Worm (Caenorhabditis elegans) whole organism, young adult: ENCODE measurements around the gene T20D3.6.

Experiments used
- B0336.3 ChIP-seq: fragments of 200-800 bp; sonication (Bioruptor generic); IDR thresholded peaks from 2 replicates; pipeline ENCODE4 v1.3.6; 2022; ENCODE audit warnings: missing genetic modification characterization, missing compliant biosample characterization
- D2030.7 ChIP-seq: fragments of 200-800 bp; sonication (Bioruptor generic); IDR thresholded peaks from 2 replicates; pipeline ENCODE4 v1.3.6; 2022; ENCODE audit warnings: missing genetic modification reagents, missing genetic modification characterization, missing compliant biosample characterization
- F22D6.2 ChIP-seq: sonication (generic microtip); optimal IDR thresholded peaks from 2 replicates; lab custom pipeline; 2016; ENCODE audit warnings: mild to moderate bottlenecking, missing genetic modification characterization, missing compliant biosample characterization
- F52B5.7 ChIP-seq: sonication (generic microtip); optimal IDR thresholded peaks from 2 replicates; lab custom pipeline; 2016; ENCODE audit warnings: mild to moderate bottlenecking, missing genetic modification characterization, missing compliant biosample characterization
- F55B11.4 ChIP-seq: sonication (generic microtip); optimal IDR thresholded peaks from 2 replicates; lab custom pipeline; 2016; ENCODE audit warnings: missing compliant biosample characterization, missing genetic modification characterization, borderline replicate concordance; ENCODE audit not compliant: insufficient read depth
- K12H6.12 ChIP-seq: fragments of 200-800 bp; sonication (Bioruptor generic); optimal IDR thresholded peaks from 2 replicates; lab custom pipeline; 2018; ENCODE audit warnings: mild to moderate bottlenecking, missing genetic modification characterization, missing compliant biosample characterization
- T07F8.4 ChIP-seq: sonication (generic microtip); optimal IDR thresholded peaks from 2 replicates; lab custom pipeline; 2016; ENCODE audit warnings: mild to moderate bottlenecking, missing genetic modification characterization, moderate library complexity, missing compliant biosample characterization
- Y53G8AR.9 ChIP-seq: fragments of 200-800 bp; sonication (Bioruptor generic); conservative IDR thresholded peaks from 2 replicates; pipeline ENCODE4 v1.3.6; 2022; ENCODE audit warnings: missing genetic modification reagents, missing genetic modification characterization, missing compliant biosample characterization
- ama-1 ChIP-seq, 3 experiments: fragments of 150-350 bp in 1 of 3; sonication (generic microtip) in 2 of 3; optimal IDR thresholded peaks; 2 replicates each; lab custom pipeline; 2014 to 2018; ENCODE audit warnings: missing biosample characterization in 2 of 3, missing genetic modification characterization in 2 of 3, missing genetic modification reagents in 2 of 3
- bed-1 ChIP-seq: fragments of 200-800 bp; sonication (Bioruptor generic); IDR thresholded peaks from 2 replicates; pipeline ENCODE4 v1.3.6; 2022; ENCODE audit warnings: missing genetic modification reagents, missing genetic modification characterization, missing compliant biosample characterization
- cebp-1 ChIP-seq, 2 experiments: fragments of 200-800 bp in 1 of 2; sonication (Bioruptor generic) in 1 of 2; sonication (generic microtip) in 1 of 2; IDR thresholded peaks in 1 of 2; optimal IDR thresholded peaks in 1 of 2; 2 replicates each; pipeline versions ENCODE4 v1.3.6 to Lab custom; 2017 to 2022; ENCODE audit warnings: missing compliant biosample characterization in 2 of 2, missing genetic modification characterization in 2 of 2, mild to moderate bottlenecking in 1 of 2, missing genetic modification reagents in 1 of 2, moderate library complexity in 1 of 2
- ceh-40 ChIP-seq: fragments of 200-800 bp; sonication (Bioruptor generic); IDR thresholded peaks from 2 replicates; pipeline ENCODE4 v1.3.6; 2022; ENCODE audit warnings: missing genetic modification characterization, missing compliant biosample characterization
- fkh-3 ChIP-seq: sonication (generic microtip); optimal IDR thresholded peaks from 2 replicates; lab custom pipeline; 2016; ENCODE audit warnings: mild to moderate bottlenecking, missing genetic modification characterization, missing compliant biosample characterization
- him-1 ChIP-seq: sonication (generic microtip); optimal IDR thresholded peaks from 2 replicates; lab custom pipeline; 2016; ENCODE audit warnings: missing genotype, missing genetic modification reagents, missing genetic modification characterization, missing compliant biosample characterization
- hrde-1 ChIP-seq: sonication (generic microtip); optimal IDR thresholded peaks from 2 replicates; lab custom pipeline; 2016; ENCODE audit warnings: missing genetic modification characterization, mild to moderate bottlenecking, missing compliant biosample characterization, moderate library complexity, missing genotype, missing genetic modification reagents, borderline replicate concordance
- let-526 ChIP-seq: fragments of 200-800 bp; sonication (Bioruptor generic); IDR thresholded peaks from 2 replicates; pipeline ENCODE4 v1.3.6; 2022; ENCODE audit warnings: missing genetic modification reagents, missing genetic modification characterization, missing compliant biosample characterization
- let-607 ChIP-seq, 2 experiments: fragments of 200-800 bp in 1 of 2; sonication (Bioruptor generic) in 1 of 2; sonication (generic microtip) in 1 of 2; optimal IDR thresholded peaks; 2 replicates each; lab custom pipeline; 2016 to 2018; ENCODE audit warnings: mild to moderate bottlenecking in 2 of 2, missing compliant biosample characterization in 2 of 2, missing genetic modification characterization in 2 of 2, moderate library complexity in 2 of 2, missing genotype in 1 of 2
- lin-26 ChIP-seq: fragments of 200-800 bp; sonication (Bioruptor generic); IDR thresholded peaks from 2 replicates; pipeline ENCODE4 v1.3.6; 2022; ENCODE audit warnings: missing genetic modification reagents, missing genetic modification characterization, missing compliant biosample characterization
- lin-35 ChIP-seq, 3 experiments: fragments of 150-350 bp in 2 of 3; sonication (generic microtip) in 1 of 3; optimal IDR thresholded peaks; 2 replicates each; lab custom pipeline; 2014 to 2018; ENCODE audit warnings: missing biosample characterization in 3 of 3, missing genetic modification characterization in 3 of 3, missing genetic modification reagents in 3 of 3
- madf-10 ChIP-seq: sonication (generic microtip); optimal IDR thresholded peaks from 2 replicates; lab custom pipeline; 2016; ENCODE audit warnings: mild to moderate bottlenecking, missing genetic modification characterization, missing compliant biosample characterization
- madf-3 ChIP-seq: fragments of 200-800 bp; sonication (Bioruptor generic); IDR thresholded peaks from 2 replicates; pipeline ENCODE4 v1.3.6; 2022; ENCODE audit warnings: missing genetic modification reagents, missing genetic modification characterization, missing compliant biosample characterization
- mel-28 ChIP-seq: sonication (generic microtip); optimal IDR thresholded peaks from 2 replicates; lab custom pipeline; 2016; ENCODE audit warnings: borderline replicate concordance, mild to moderate bottlenecking, missing genetic modification characterization, missing compliant biosample characterization
- mes-4 ChIP-seq: sonication (generic microtip); optimal IDR thresholded peaks from 2 replicates; lab custom pipeline; 2016; ENCODE audit warnings: missing genotype, missing genetic modification characterization, missing compliant biosample characterization
- nfya-1 ChIP-seq: sonication (generic microtip); optimal IDR thresholded peaks from 2 replicates; lab custom pipeline; 2017; ENCODE audit warnings: antibody characterized with exemption, missing compliant biosample characterization, missing genetic modification characterization, borderline replicate concordance; ENCODE audit not compliant: insufficient read depth
- nhr-120 ChIP-seq: fragments of 200-800 bp; sonication (Bioruptor generic); IDR thresholded peaks from 2 replicates; pipeline ENCODE4 v1.3.6; 2022; ENCODE audit warnings: missing genetic modification characterization, missing compliant biosample characterization
- nhr-80 ChIP-seq: sonication (generic microtip); optimal IDR thresholded peaks from 2 replicates; lab custom pipeline; 2016; ENCODE audit warnings: missing genetic modification characterization, missing compliant biosample characterization
- nhr-90 ChIP-seq: sonication (generic microtip); optimal IDR thresholded peaks from 2 replicates; lab custom pipeline; 2016; ENCODE audit warnings: missing genotype, mild to moderate bottlenecking, missing genetic modification characterization, missing compliant biosample characterization
- rpc-1 ChIP-seq, 2 experiments: fragments of 150-350 bp in 1 of 2; sonication (generic microtip) in 1 of 2; optimal IDR thresholded peaks; 2 replicates each; lab custom pipeline; 2014 to 2018; ENCODE audit warnings: missing biosample characterization in 1 of 2, missing genetic modification characterization in 1 of 2, missing genetic modification reagents in 1 of 2, missing genotype in 1 of 2
- snpc-1.1 ChIP-seq: sonication (generic microtip); optimal IDR thresholded peaks from 2 replicates; lab custom pipeline; 2017; ENCODE audit warnings: missing genetic modification characterization, mild to moderate bottlenecking, missing compliant biosample characterization, antibody characterized with exemption, moderate library complexity, missing genotype, missing genetic modification reagents; ENCODE audit not compliant: insufficient read depth
- unc-130 ChIP-seq: sonication (generic microtip); optimal IDR thresholded peaks from 2 replicates; lab custom pipeline; 2016; ENCODE audit warnings: missing genetic modification reagents, missing genetic modification characterization, missing compliant biosample characterization
- unc-62 ChIP-seq: fragments of 150-350 bp; optimal IDR thresholded peaks from 2 replicates; lab custom pipeline; 2014; ENCODE audit warnings: missing biosample characterization, missing genetic modification reagents, missing genetic modification characterization
- xnd-1 ChIP-seq: sonication (generic microtip); optimal IDR thresholded peaks from 2 replicates; lab custom pipeline; 2016; ENCODE audit warnings: missing genotype, missing genetic modification reagents, missing genetic modification characterization, missing compliant biosample characterization
- ztf-18 ChIP-seq: sonication (generic microtip); optimal IDR thresholded peaks from 2 replicates; lab custom pipeline; 2016; ENCODE audit warnings: missing genotype, mild to moderate bottlenecking, missing genetic modification characterization, missing compliant biosample characterization

Gene T20D3.6

ce11 chrIV:9321039-9321851 is 17.9 kb downstream of the T20D3.6 start, which contains the start of the genes F49C12.12 and vha-17 (continued):
- TF ChIP-seq nhr-80 (tag; lab: Kevin White, UChicago) = peak; percentile 82
- no peak for TF ChIP-seq F55B11.4 (tag; lab: Kevin White, UChicago)
- TF ChIP-seq ceh-40 = no peak
- TF ChIP-seq K12H6.12 (tag; lab: Kevin White, UChicago) = no peak
- TF ChIP-seq rpc-1 (optimal IDR thresholded peaks at IDR 0.05; lab: Kevin White, UChicago) = no peak
- TF ChIP-seq rpc-1 (tag; optimal IDR thresholded peaks at IDR 0.05; lab: Kevin White, UChicago) = no peak
- no peak for TF ChIP-seq unc-130 (GFP tag; lab: Kevin White, UChicago)

ce11 chrIV:9320023-9320422 is 19.1 kb downstream of the T20D3.6 start:
- TF ChIP-seq madf-3 (no peak), nfya-1 (tag; lab: Kevin White, UChicago) (no peak), snpc-1.1 (peak; percentile 64), nhr-120 (no peak), xnd-1 (tag; lab: Kevin White, UChicago) (no peak), F52B5.7 (peak; percentile 70), Y53G8AR.9 (GFP tag; lab: Robert Waterston, UW) (0 out of 2 replicates have a peak, but pooled peaks have one; percentile 45), rpc-1 (optimal IDR thresholded peaks at IDR 0.05; lab: Kevin White, UChicago) (no peak), rpc-1 (tag; optimal IDR thresholded peaks at IDR 0.05; lab: Kevin White, UChicago) (no peak), D2030.7 (GFP tag; lab: Robert Waterston, UW) (no peak), him-1 (tag; lab: Kevin White, UChicago) (peak; percentile 48), cebp-1 (GFP tag; IDR thresholded peaks at IDR 0.05; lab: Robert Waterston, UW) (no peak), cebp-1 (tag; optimal IDR thresholded peaks at IDR 0.05; lab: Kevin White, UChicago) (peak; percentile 14), hrde-1 (tag; lab: Kevin White, UChicago) (peak; percentile 81), bed-1 (0 out of 2 replicates have a peak, but pooled peaks have one; percentile 37), ztf-18 (tag; lab: Kevin White, UChicago) (no peak), mel-28 (tag; lab: Kevin White, UChicago) (no peak), nhr-90 (tag; lab: Kevin White, UChicago) (no peak), B0336.3 (peak; percentile 36; the same call in 1 of the 2 replicates), lin-26 (GFP tag; lab: Robert Waterston, UW) (peak; percentile 58; the same call in 1 of the 2 replicates), let-607 (tag; optimal IDR thresholded peaks at IDR 0.05; lab: Kevin White, UChicago) (peak in 1 of 2 experiments; percentile 13), ama-1 (optimal IDR thresholded peaks at IDR 0.05; lab: Kevin White, UChicago) (no peak), ama-1 (GFP tag; optimal IDR thresholded peaks at IDR 0.05; lab: Kevin White, UChicago) (peak in 1 of 2 experiments; percentile 42), mes-4 (tag; lab: Kevin White, UChicago) (no peak), madf-10 (tag; lab: Kevin White, UChicago) (no peak), unc-62 (GFP tag; lab: Kevin White, UChicago) (no peak), fkh-3 (tag; lab: Kevin White, UChicago) (no peak), let-526 (GFP tag; lab: Robert Waterston, UW) (peak; percentile 57; the same call in 1 of the 2 replicates), T07F8.4 (tag; lab: Kevin White, UChicago) (no peak)

- no peak for TF ChIP-seq F22D6.2 (tag; lab: Kevin White, UChicago)
- peak in 1 of 3 experiments; percentile 22 for TF ChIP-seq lin-35 (GFP tag; optimal IDR thresholded peaks at IDR 0.05; lab: Kevin White, UChicago)
Observed at ce11 chrIV:9319080-9319479, 20.0 kb downstream of the T20D3.6 start, which contains the start of the genes F49C12.11 and nemt-1. TSS of gene F49C12.11 (plus strand) at chrIV:9319380. TSS of gene nemt-1 (minus strand) at chrIV:9319439.
